Worm (Caenorhabditis elegans): ENCODE data around the gene F22F1.3.

Gene F22F1.3

DNA sequence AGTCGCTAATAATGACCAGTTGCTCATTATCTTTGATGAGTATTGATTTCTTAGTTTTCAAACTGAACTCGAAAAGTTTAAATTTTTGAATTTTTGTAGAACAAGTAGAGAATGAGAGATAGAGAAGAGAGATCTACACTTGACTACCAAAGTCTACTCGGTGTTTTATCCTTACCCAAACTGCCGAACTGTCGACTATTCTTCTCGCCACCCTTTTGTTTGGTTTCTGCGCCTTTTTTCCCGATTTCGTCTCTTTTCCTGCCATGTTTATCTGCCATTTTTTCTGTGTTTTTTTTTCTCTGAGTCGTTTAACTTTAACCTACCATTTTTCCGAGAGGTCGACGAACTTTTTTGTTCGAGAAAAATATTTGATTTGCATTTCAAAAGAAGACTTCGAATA lies 39.7 kb downstream of the F22F1.3 start, which contains the start of gene C02B8.12:
Gene C02B8.12, minus strand, starts transcription at position 175 of the 400 bp plus-strand sequence.
- no peak for TF ChIP-seq tbx-2 (tag; optimal IDR thresholded peaks at IDR 0.05)
- peak; percentile 37 for TF ChIP-seq pha-4 (tag; optimal IDR thresholded peaks at IDR 0.05)

- TF ChIP-seq elt-2 (tag; optimal IDR thresholded peaks at IDR 0.05) (no peak), ztf-11 (tag; optimal IDR thresholded peaks at IDR 0.05) (no peak), nhr-77 (tag; optimal IDR thresholded peaks at IDR 0.05) (no peak), ama-1 (optimal IDR thresholded peaks at IDR 0.05) (no peak), hmg-11 (tag; optimal IDR thresholded peaks at IDR 0.05) (no peak), nhr-237 (tag; optimal IDR thresholded peaks at IDR 0.05) (no peak), nhr-12 (tag; optimal IDR thresholded peaks at IDR 0.05) (no peak), mdl-1 (tag; optimal IDR thresholded peaks at IDR 0.05) (no peak), ztf-4 (tag; optimal IDR thresholded peaks at IDR 0.05) (no peak), egl-27 (tag; optimal IDR thresholded peaks at IDR 0.05) (no peak), tbx-2 (tag; optimal IDR thresholded peaks at IDR 0.05) (no peak), eor-1 (tag; optimal IDR thresholded peaks at IDR 0.05) (no peak), aly-2 (tag; optimal IDR thresholded peaks at IDR 0.05) (no peak), fos-1 (tag; optimal IDR thresholded peaks at IDR 0.05) (no peak), pqm-1 (tag; optimal IDR thresholded peaks at IDR 0.05) (no peak), unc-62 (GFP tag; optimal IDR thresholded peaks at IDR 0.05) (no peak)
These were observed 42.6 kb downstream of the F22F1.3 start for ce11 chrX:8120281-8120680.

DNA sequence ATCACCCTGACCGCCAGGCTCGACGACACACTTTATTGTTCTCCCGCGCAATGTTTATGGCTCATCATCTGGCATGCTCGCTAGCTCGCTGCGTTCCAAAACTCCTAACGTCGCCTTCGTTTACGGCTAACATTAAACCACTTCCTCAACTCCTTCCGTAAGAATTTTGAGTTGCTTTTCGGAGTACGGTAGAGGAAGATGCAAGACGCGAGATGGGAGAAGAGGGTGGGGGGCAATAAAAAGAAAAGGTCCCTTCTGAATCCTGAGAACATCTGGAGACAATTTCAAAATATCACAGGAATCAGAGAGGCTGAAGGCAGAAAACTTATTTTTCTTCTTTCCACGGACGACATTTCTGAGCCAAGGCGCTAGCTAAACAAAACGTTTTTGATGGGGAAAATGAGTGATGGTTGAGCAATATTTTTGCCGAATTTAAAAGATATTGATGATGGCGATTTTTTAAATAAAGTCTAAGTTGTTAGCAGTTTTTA lies 45.0 kb downstream of the F22F1.3 start:
- TF ChIP-seq pqm-1 (tag; optimal IDR thresholded peaks at IDR 0.05), result no peak
- TF ChIP-seq hmg-11 (tag; optimal IDR thresholded peaks at IDR 0.05), result no peak
- no peak for TF ChIP-seq aly-2 (tag; optimal IDR thresholded peaks at IDR 0.05)
- TF ChIP-seq fkh-10 (GFP tag; optimal IDR thresholded peaks at IDR 0.05), result no peak
- no peak for TF ChIP-seq fos-1 (tag; optimal IDR thresholded peaks at IDR 0.05)
- TF ChIP-seq R02D3.7 (tag; optimal IDR thresholded peaks at IDR 0.05), result no peak
- TF ChIP-seq zag-1 (tag; optimal IDR thresholded peaks at IDR 0.05), result no peak
- TF ChIP-seq mdl-1 (tag; optimal IDR thresholded peaks at IDR 0.05), result no peak
- no peak for TF ChIP-seq nhr-67 (tag; optimal IDR thresholded peaks at IDR 0.05)
- no peak for TF ChIP-seq nfya-1 (tag; optimal IDR thresholded peaks at IDR 0.05; ENCODE audit: insufficient read depth)
- no peak for TF ChIP-seq nhr-43 (tag; optimal IDR thresholded peaks at IDR 0.05; ENCODE audit: poor library complexity, severe bottlenecking)
- TF ChIP-seq nhr-76 (tag; optimal IDR thresholded peaks at IDR 0.05), result no peak

- TF ChIP-seq sea-2 (GFP tag; optimal IDR thresholded peaks at IDR 0.05) (no peak), nhr-237 (tag; optimal IDR thresholded peaks at IDR 0.05) (no peak), eor-1 (tag; optimal IDR thresholded peaks at IDR 0.05) (no peak), nhr-11 (tag; optimal IDR thresholded peaks at IDR 0.05) (no peak), lin-39 (tag; optimal IDR thresholded peaks at IDR 0.05) (no peak), nhr-76 (tag; optimal IDR thresholded peaks at IDR 0.05) (no peak), aly-2 (tag; optimal IDR thresholded peaks at IDR 0.05) (no peak), mml-1 (tag; optimal IDR thresholded peaks at IDR 0.05) (no peak), pha-4 (tag; optimal IDR thresholded peaks at IDR 0.05) (no peak), lsy-12 (tag; optimal IDR thresholded peaks at IDR 0.05) (no peak), hmg-11 (tag; optimal IDR thresholded peaks at IDR 0.05) (no peak), unc-39 (tag; optimal IDR thresholded peaks at IDR 0.05) (no peak), fos-1 (tag; optimal IDR thresholded peaks at IDR 0.05) (no peak)
These were observed 46.7 kb downstream of the F22F1.3 start, which contains the start of gene hlh-8 for ce11 chrX:8116157-8116556. Gene hlh-8, plus strand, starts transcription at chrX:8116457.
